Fruit fly (Drosophila melanogaster) whole organism, embryonic: Measurements from ENCODE around the gene CG15343.
A peak's percentile ranks its signal among the peaks of the same experiment; 100 is the strongest.

ENCODE experiments used
- Adf1 ChIP-seq: fragments of 200-800 bp; sonication (Bioruptor generic); IDR thresholded peaks from 2 replicates; pipeline ENCODE4 v1.3.6; 2022; ENCODE audit warnings: missing biosample characterization, missing genetic modification characterization
- Asciz ChIP-seq: fragments of 200-800 bp; sonication (Bioruptor generic); optimal IDR thresholded peaks from 2 replicates; lab custom pipeline; 2017; ENCODE audit warnings: missing biosample characterization, mild to moderate bottlenecking, missing genetic modification characterization, missing genetic modification reagents
- Bgb ChIP-seq: fragments of 200-800 bp; sonication (Bioruptor generic); IDR thresholded peaks from 2 replicates; pipeline ENCODE4 v1.3.6; 2022; ENCODE audit warnings: missing biosample characterization, missing genetic modification characterization; ENCODE audit not compliant: partially characterized antibody
- BtbVII ChIP-seq: fragments of 200-800 bp; sonication (Bioruptor generic); optimal IDR thresholded peaks from 3 replicates; lab custom pipeline; 2017; ENCODE audit warnings: missing biosample characterization, mild to moderate bottlenecking, missing genetic modification characterization
- CG10431 ChIP-seq: fragments of 200-800 bp; sonication (Bioruptor generic); optimal IDR thresholded peaks from 3 replicates; lab custom pipeline; 2018; ENCODE audit warnings: missing biosample characterization, mild to moderate bottlenecking, missing genetic modification characterization
- CG12104 ChIP-seq: fragments of 200-800 bp; sonication (Bioruptor generic); optimal IDR thresholded peaks from 3 replicates; lab custom pipeline; 2016; ENCODE audit warnings: missing biosample characterization, missing genetic modification characterization
- CG12236 ChIP-seq: fragments of 200-800 bp; sonication (Bioruptor generic); optimal IDR thresholded peaks from 2 replicates; lab custom pipeline; 2016; ENCODE audit warnings: missing biosample characterization, missing genetic modification characterization
- CG12659 ChIP-seq: fragments of 200-800 bp; sonication (Bioruptor generic); optimal IDR thresholded peaks from 3 replicates; lab custom pipeline; 2017; ENCODE audit warnings: mild to moderate bottlenecking, missing biosample characterization, missing genetic modification reagents, missing genetic modification characterization
- CG12744 ChIP-seq: fragments of 200-800 bp; sonication (Bioruptor generic); optimal IDR thresholded peaks from 2 replicates; lab custom pipeline; 2016; ENCODE audit warnings: missing biosample characterization, missing genetic modification characterization
- CG13287 ChIP-seq: fragments of 200-800 bp; sonication (Bioruptor generic); IDR thresholded peaks from 2 replicates; pipeline ENCODE4 v1.3.6; 2022; ENCODE audit warnings: missing biosample characterization, missing genetic modification characterization; ENCODE audit not compliant: partially characterized antibody
- CG13624 ChIP-seq: fragments of 200-800 bp; sonication (Bioruptor generic); optimal IDR thresholded peaks from 2 replicates; lab custom pipeline; 2016; ENCODE audit warnings: missing biosample characterization, missing genetic modification characterization
- CG14860 ChIP-seq: fragments of 200-800 bp; sonication (Bioruptor generic); IDR thresholded peaks from 3 replicates; pipeline ENCODE4 v1.3.6; 2022; ENCODE audit warnings: missing biosample characterization, missing genetic modification characterization; ENCODE audit not compliant: partially characterized antibody
- CG15514 ChIP-seq: fragments of 200-800 bp; sonication (Bioruptor generic); optimal IDR thresholded peaks from 3 replicates; lab custom pipeline; 2017; ENCODE audit warnings: missing biosample characterization, missing genetic modification characterization, mild to moderate bottlenecking, moderate library complexity, missing genetic modification reagents
- CG17186 ChIP-seq: fragments of 200-800 bp; sonication (Bioruptor generic); optimal IDR thresholded peaks from 3 replicates; lab custom pipeline; 2017; ENCODE audit warnings: missing biosample characterization, missing genetic modification reagents, missing genetic modification characterization
- CG2678 ChIP-seq: fragments of 200-800 bp; sonication (Bioruptor generic); optimal IDR thresholded peaks from 3 replicates; lab custom pipeline; 2019; ENCODE audit warnings: missing biosample characterization, mild to moderate bottlenecking, missing genetic modification characterization, moderate library complexity
- CG2889 ChIP-seq: fragments of 200-800 bp; sonication (Bioruptor generic); IDR thresholded peaks from 3 replicates; pipeline ENCODE4 v1.3.6; 2022; ENCODE audit warnings: missing biosample characterization, missing genetic modification characterization
- CG3281 ChIP-seq: fragments of 200-800 bp; sonication (Bioruptor generic); optimal IDR thresholded peaks from 3 replicates; lab custom pipeline; 2017; ENCODE audit warnings: missing biosample characterization, mild to moderate bottlenecking, missing genetic modification characterization
- CG34224 ChIP-seq: fragments of 200-800 bp; sonication (Bioruptor generic); IDR thresholded peaks from 3 replicates; pipeline ENCODE4 v1.3.6; 2022; ENCODE audit warnings: missing biosample characterization, missing genetic modification characterization; ENCODE audit not compliant: partially characterized antibody
- CG3995 ChIP-seq: fragments of 200-800 bp; sonication (Bioruptor generic); optimal IDR thresholded peaks from 3 replicates; lab custom pipeline; 2016; ENCODE audit warnings: missing biosample characterization, missing genetic modification characterization
- CG7987 ChIP-seq: fragments of 200-800 bp; sonication (Bioruptor generic); optimal IDR thresholded peaks from 2 replicates; lab custom pipeline; 2018; ENCODE audit warnings: missing biosample characterization, mild to moderate bottlenecking, missing genetic modification characterization, moderate library complexity
- CG9609 ChIP-seq: fragments of 200-800 bp; sonication (Bioruptor generic); optimal IDR thresholded peaks from 3 replicates; lab custom pipeline; 2016; ENCODE audit warnings: missing biosample characterization, missing genetic modification characterization
- CG9727 ChIP-seq: fragments of 200-800 bp; sonication (Bioruptor generic); optimal IDR thresholded peaks from 3 replicates; lab custom pipeline; 2017; ENCODE audit warnings: missing biosample characterization, mild to moderate bottlenecking, missing genetic modification characterization
- Dll ChIP-seq: fragments of 200-800 bp; sonication (Bioruptor generic); IDR thresholded peaks from 4 replicates; pipeline ENCODE4 v1.3.6; 2022; ENCODE audit warnings: missing biosample characterization, missing genetic modification characterization; ENCODE audit not compliant: partially characterized antibody
- Dp ChIP-seq: fragments of 200-800 bp; sonication (Bioruptor generic); optimal IDR thresholded peaks from 2 replicates; lab custom pipeline; 2018; ENCODE audit warnings: missing biosample characterization, mild to moderate bottlenecking, missing genetic modification characterization, moderate library complexity
- E2f2 ChIP-seq: fragments of 200-800 bp; sonication (Bioruptor generic); IDR thresholded peaks from 2 replicates; pipeline ENCODE4 v1.3.6; 2022; ENCODE audit warnings: missing biosample characterization, missing genetic modification characterization
- Fer2 ChIP-seq: fragments of 200-800 bp; sonication (Bioruptor generic); optimal IDR thresholded peaks from 2 replicates; lab custom pipeline; 2018; ENCODE audit warnings: missing biosample characterization, mild to moderate bottlenecking, missing genetic modification characterization, moderate library complexity
- H2.0 ChIP-seq: fragments of 200-800 bp; sonication (Bioruptor generic); IDR thresholded peaks from 2 replicates; pipeline ENCODE4 v1.3.6; 2022; ENCODE audit warnings: missing biosample characterization, missing genetic modification characterization
- Hmx ChIP-seq: fragments of 200-800 bp; sonication (Bioruptor generic); optimal IDR thresholded peaks from 2 replicates; lab custom pipeline; 2016; ENCODE audit warnings: missing biosample characterization, missing genetic modification characterization
- Hsf ChIP-seq: fragments of 200-800 bp; sonication (Bioruptor generic); optimal IDR thresholded peaks from 3 replicates; lab custom pipeline; 2016; ENCODE audit warnings: missing biosample characterization, missing genetic modification characterization
- MBD-R2 ChIP-seq: fragments of 200-800 bp; sonication (Bioruptor generic); IDR thresholded peaks from 2 replicates; pipeline ENCODE4 v1.3.6; 2022; ENCODE audit warnings: missing biosample characterization, missing genetic modification characterization
- Opbp ChIP-seq: fragments of 200-800 bp; sonication (Bioruptor generic); IDR thresholded peaks from 3 replicates; pipeline ENCODE4 v1.3.6; 2022; ENCODE audit warnings: missing biosample characterization, missing genetic modification characterization; ENCODE audit not compliant: partially characterized antibody
- Pdp1 ChIP-seq, 2 experiments: fragments of 200-800 bp; sonication (Bioruptor generic); optimal IDR thresholded peaks; 3 replicates each; lab custom pipeline; 2016; ENCODE audit warnings: missing biosample characterization in 2 of 2, missing genetic modification characterization in 2 of 2, mild to moderate bottlenecking in 1 of 2, moderate library complexity in 1 of 2
- Rfx ChIP-seq: fragments of 200-800 bp; sonication (Bioruptor generic); IDR thresholded peaks from 2 replicates; pipeline ENCODE4 v1.3.6; 2022; ENCODE audit warnings: missing biosample characterization, missing genetic modification characterization
- al ChIP-seq: fragments of 200-800 bp; sonication (Bioruptor generic); IDR thresholded peaks from 2 replicates; pipeline ENCODE4 v1.3.6; 2022; ENCODE audit warnings: missing biosample characterization, missing genetic modification characterization
- cad ChIP-seq: fragments of >200 bp; optimal IDR thresholded peaks from 2 replicates; lab custom pipeline; 2017; ENCODE audit warnings: missing biosample characterization, missing genetic modification characterization
- da ChIP-seq: fragments of 200-800 bp; sonication (Bioruptor generic); optimal IDR thresholded peaks from 2 replicates; lab custom pipeline; 2016; ENCODE audit warnings: missing biosample characterization, missing genetic modification characterization
- dimm ChIP-seq: fragments of 200-800 bp; sonication (Bioruptor generic); IDR thresholded peaks from 2 replicates; pipeline ENCODE4 v1.3.6; 2022; ENCODE audit warnings: missing biosample characterization, missing genetic modification characterization
- ems ChIP-seq: fragments of 200-800 bp; sonication (Bioruptor generic); optimal IDR thresholded peaks from 3 replicates; lab custom pipeline; 2016; ENCODE audit warnings: missing biosample characterization, missing genetic modification characterization
- fd64A ChIP-seq: fragments of 200-800 bp; sonication (Bioruptor generic); optimal IDR thresholded peaks from 3 replicates; lab custom pipeline; 2018; ENCODE audit warnings: missing biosample characterization, mild to moderate bottlenecking, missing genetic modification characterization
- gfzf ChIP-seq: fragments of 200-800 bp; sonication (Bioruptor generic); optimal IDR thresholded peaks from 2 replicates; lab custom pipeline; 2016; ENCODE audit warnings: missing biosample characterization, mild to moderate bottlenecking, missing genetic modification characterization, moderate library complexity
- hbn ChIP-seq: fragments of 200-800 bp; sonication (Bioruptor generic); IDR thresholded peaks from 2 replicates; pipeline ENCODE4 v1.3.6; 2022; ENCODE audit warnings: missing biosample characterization, missing genetic modification characterization; ENCODE audit not compliant: partially characterized antibody
- inv ChIP-seq: fragments of 200-800 bp; sonication (Bioruptor generic); IDR thresholded peaks from 2 replicates; pipeline ENCODE4 v1.3.6; 2022; ENCODE audit warnings: missing biosample characterization, missing genetic modification characterization; ENCODE audit not compliant: partially characterized antibody
- odd ChIP-seq: fragments of 200-800 bp; sonication (Bioruptor generic); optimal IDR thresholded peaks from 2 replicates; lab custom pipeline; 2017; ENCODE audit warnings: missing biosample characterization, mild to moderate bottlenecking, missing genetic modification characterization
- pfk ChIP-seq: fragments of 200-800 bp; sonication (Bioruptor generic); optimal IDR thresholded peaks from 2 replicates; lab custom pipeline; 2018; ENCODE audit warnings: missing biosample characterization, mild to moderate bottlenecking, missing genetic modification characterization, moderate library complexity
- pho ChIP-seq: fragments of 200-800 bp; sonication (Bioruptor generic); optimal IDR thresholded peaks from 2 replicates; lab custom pipeline; 2016; ENCODE audit warnings: missing biosample characterization, missing genetic modification characterization
- schlank ChIP-seq: fragments of 200-800 bp; sonication (Bioruptor generic); optimal IDR thresholded peaks from 2 replicates; lab custom pipeline; 2018; ENCODE audit warnings: missing biosample characterization, mild to moderate bottlenecking, missing genetic modification characterization
- stwl ChIP-seq: fragments of 200-800 bp; sonication (Bioruptor generic); optimal IDR thresholded peaks from 3 replicates; lab custom pipeline; 2018; ENCODE audit warnings: missing biosample characterization, mild to moderate bottlenecking, missing genetic modification characterization, moderate library complexity
- tna ChIP-seq: fragments of 200-800 bp; sonication (Bioruptor generic); IDR thresholded peaks from 2 replicates; pipeline ENCODE4 v1.3.6; 2022; ENCODE audit warnings: missing biosample characterization, missing genetic modification characterization; ENCODE audit not compliant: partially characterized antibody
- tx ChIP-seq: fragments of 200-800 bp; sonication (Bioruptor generic); optimal IDR thresholded peaks from 2 replicates; lab custom pipeline; 2016; ENCODE audit warnings: missing biosample characterization, missing genetic modification characterization
- unc-4 ChIP-seq: fragments of 200-800 bp; sonication (Bioruptor generic); IDR thresholded peaks from 2 replicates; pipeline ENCODE4 v1.3.6; 2022; ENCODE audit warnings: missing biosample characterization, missing genetic modification characterization; ENCODE audit not compliant: partially characterized antibody

The CG15343 gene

DNA sequence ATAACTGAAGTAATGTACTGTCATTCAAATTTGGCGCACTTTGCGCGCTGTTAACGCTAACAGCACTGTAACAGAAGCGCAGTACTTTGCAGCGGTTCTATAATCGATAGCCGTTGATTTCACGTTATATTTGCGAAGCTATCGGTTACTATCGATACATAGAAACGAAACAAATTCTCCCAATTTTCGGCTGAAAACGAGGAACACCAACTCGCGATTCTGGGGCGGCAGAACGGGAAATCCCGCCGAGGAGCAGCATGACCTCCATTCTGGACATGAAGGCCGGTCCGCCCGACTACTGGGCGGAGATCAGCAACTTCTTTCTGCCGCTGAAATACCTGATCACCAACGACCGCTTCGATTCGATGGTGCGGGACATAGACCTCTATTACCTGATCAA lies 315 bp downstream of the CG15343 start, which contains the start of gene CG1636:
CG1636 (plus strand) TSS at position 122 of the 400 bp plus-strand sequence.
- TF ChIP-seq CG34224 (GFP tag; lab: Robert Waterston, UW), result peak; percentile 84
- peak; percentile 80 for TF ChIP-seq tna
- TF ChIP-seq gfzf (GFP tag; lab: Kevin White, UChicago), result no peak
- TF ChIP-seq stwl, result peak; percentile 39
- TF ChIP-seq Dll (GFP tag; lab: Robert Waterston, UW), result peak; percentile 87
- peak; percentile 87 for TF ChIP-seq Opbp (GFP tag; lab: Robert Waterston, UW)
- no peak for TF ChIP-seq CG10431 (GFP tag; lab: Kevin White, UChicago)
- TF ChIP-seq CG12744 (GFP tag; lab: Kevin White, UChicago), result no peak
- TF ChIP-seq cad (GFP tag; lab: Kevin White, UChicago), result no peak
- no peak for TF ChIP-seq Hmx
- TF ChIP-seq Rfx (GFP tag; lab: Robert Waterston, UW), result no peak
- TF ChIP-seq odd, result no peak
- no peak for TF ChIP-seq CG12236 (GFP tag; lab: Kevin White, UChicago)
- TF ChIP-seq CG9609, result no peak
- peak; percentile 15; the same call in 1 of the 2 replicates for TF ChIP-seq Adf1 (GFP tag; lab: Robert Waterston, UW)
- no peak for TF ChIP-seq ems (GFP tag; lab: Kevin White, UChicago)
- no peak for TF ChIP-seq H2.0
- TF ChIP-seq E2f2 (GFP tag; lab: Robert Waterston, UW), result peak; percentile 88
- TF ChIP-seq Asciz, result no peak
- TF ChIP-seq pho, result no peak
- no peak for TF ChIP-seq fd64A (GFP tag; lab: Kevin White, UChicago)
- TF ChIP-seq CG12104 (GFP tag; lab: Kevin White, UChicago), result no peak
- no peak for TF ChIP-seq CG2678 (tag; lab: Kevin White, UChicago)
- TF ChIP-seq CG13287, result peak; percentile 92
- no peak for TF ChIP-seq Hsf (GFP tag; lab: Kevin White, UChicago)
- TF ChIP-seq CG3281, result no peak
- TF ChIP-seq hbn (GFP tag; lab: Robert Waterston, UW), result peak; percentile 90
- peak; percentile 71 for TF ChIP-seq inv (GFP tag; lab: Robert Waterston, UW)
- no peak for TF ChIP-seq CG7987
- TF ChIP-seq pfk, result peak; percentile 6
- TF ChIP-seq Bgb (GFP tag; lab: Robert Waterston, UW), result peak; percentile 82
- no peak for TF ChIP-seq al (GFP tag; lab: Robert Waterston, UW)
- TF ChIP-seq BtbVII (GFP tag; lab: Kevin White, UChicago), result no peak
- TF ChIP-seq unc-4, result peak; percentile 86
- no peak for TF ChIP-seq schlank (tag; lab: Kevin White, UChicago)
- TF ChIP-seq CG14860 (GFP tag; lab: Robert Waterston, UW), result peak; percentile 62; the same call in 2 of the 3 replicates
- no peak for TF ChIP-seq CG13624 (GFP tag; lab: Kevin White, UChicago)
- no peak for TF ChIP-seq CG2889 (GFP tag; lab: Robert Waterston, UW)
- TF ChIP-seq CG9727, result no peak
- no peak for TF ChIP-seq CG12659 (GFP tag; lab: Kevin White, UChicago)
- peak; percentile 85 for TF ChIP-seq CG17186 (GFP tag; lab: Kevin White, UChicago)
- TF ChIP-seq CG15514 (GFP tag; lab: Kevin White, UChicago), result peak; percentile 52
- no peak for TF ChIP-seq tx
- TF ChIP-seq MBD-R2 (GFP tag; lab: Robert Waterston, UW), result peak; percentile 41
- no peak for TF ChIP-seq da
- peak; percentile 87 for TF ChIP-seq CG3995 (GFP tag; lab: Kevin White, UChicago)
- TF ChIP-seq Fer2, result no peak
- no peak for TF ChIP-seq Pdp1 (GFP tag; optimal IDR thresholded peaks at IDR 0.05; lab: Kevin White, UChicago)
- TF ChIP-seq Dp, result peak; percentile 77
- no peak for TF ChIP-seq dimm (GFP tag; lab: Robert Waterston, UW)
